Worm (Caenorhabditis elegans) whole organism, L4/young adult: Measurements from ENCODE around the gene eif-3.F.

Experiments used
- W03F9.2 ChIP-seq: fragments of 150-350 bp; optimal IDR thresholded peaks from 2 replicates; lab custom pipeline; 2014; ENCODE audit warnings: missing biosample characterization, missing genetic modification characterization
- him-1 ChIP-seq: sonication (generic microtip); optimal IDR thresholded peaks from 2 replicates; lab custom pipeline; 2016; ENCODE audit warnings: missing genotype, missing genetic modification reagents, missing genetic modification characterization, missing compliant biosample characterization

ce11 chrII:9377158-9377557 is 45.7 kb downstream of the eif-3.F start, which contains the start of gene C06C3.10:
- TF ChIP-seq him-1 (tag; lab: Kevin White, UChicago) (no peak), W03F9.2 (no peak)
